Fruit fly (Drosophila melanogaster) whole organism, embryonic: ENCODE measurements around the gene mRpL32.

Experiments used
- Abd-B ChIP-seq: fragments of 200-800 bp; sonication (Bioruptor generic); optimal IDR thresholded peaks from 2 replicates; lab custom pipeline; 2018; ENCODE audit warnings: missing biosample characterization, mild to moderate bottlenecking, missing genetic modification characterization, moderate library complexity
- Blimp-1 ChIP-seq: fragments of 200-800 bp; sonication (Bioruptor generic); optimal IDR thresholded peaks from 3 replicates; lab custom pipeline; 2018; ENCODE audit warnings: missing biosample characterization, missing genetic modification characterization, mild to moderate bottlenecking, moderate library complexity, missing genetic modification reagents
- CG10543 ChIP-seq: fragments of 200-800 bp; sonication (Bioruptor generic); optimal IDR thresholded peaks from 3 replicates; lab custom pipeline; 2017; ENCODE audit warnings: missing biosample characterization, mild to moderate bottlenecking, missing genetic modification characterization, moderate library complexity
- CG11695 ChIP-seq: fragments of 200-800 bp; sonication (Bioruptor generic); IDR thresholded peaks from 3 replicates; pipeline ENCODE4 v1.3.6; 2022; ENCODE audit warnings: missing biosample characterization, missing genetic modification characterization
- CG13624 ChIP-seq: fragments of 200-800 bp; sonication (Bioruptor generic); optimal IDR thresholded peaks from 2 replicates; lab custom pipeline; 2016; ENCODE audit warnings: missing biosample characterization, missing genetic modification characterization
- CG15479 ChIP-seq: fragments of 200-800 bp; sonication (Bioruptor generic); optimal IDR thresholded peaks from 3 replicates; lab custom pipeline; 2019; ENCODE audit warnings: missing biosample characterization, mild to moderate bottlenecking, missing genetic modification characterization, moderate library complexity
- CG15514 ChIP-seq: fragments of 200-800 bp; sonication (Bioruptor generic); optimal IDR thresholded peaks from 3 replicates; lab custom pipeline; 2017; ENCODE audit warnings: missing biosample characterization, missing genetic modification characterization, mild to moderate bottlenecking, moderate library complexity, missing genetic modification reagents
- CG18011 ChIP-seq: fragments of 200-800 bp; sonication (Bioruptor generic); optimal IDR thresholded peaks from 2 replicates; lab custom pipeline; 2017; ENCODE audit warnings: missing biosample characterization, missing genetic modification characterization, mild to moderate bottlenecking, moderate library complexity, missing genotype
- CG1832 ChIP-seq: fragments of 200-800 bp; sonication (Bioruptor generic); optimal IDR thresholded peaks from 2 replicates; lab custom pipeline; 2017; ENCODE audit warnings: missing biosample characterization, mild to moderate bottlenecking, missing genetic modification characterization, inconsistent platforms
- CG2199 ChIP-seq: fragments of 200-800 bp; sonication (Bioruptor generic); IDR thresholded peaks from 3 replicates; pipeline ENCODE4 v1.3.6; 2022; ENCODE audit warnings: missing biosample characterization, missing genetic modification characterization
- CG3065 ChIP-seq: fragments of 200-800 bp; sonication (Bioruptor generic); optimal IDR thresholded peaks from 2 replicates; lab custom pipeline; 2016; ENCODE audit warnings: missing biosample characterization, missing genetic modification characterization
- CG3407 ChIP-seq: fragments of 200-800 bp; sonication (Bioruptor generic); optimal IDR thresholded peaks from 2 replicates; lab custom pipeline; 2018; ENCODE audit warnings: missing biosample characterization, mild to moderate bottlenecking, missing genetic modification characterization
- CG4424 ChIP-seq: fragments of 200-800 bp; sonication (Bioruptor generic); optimal IDR thresholded peaks from 3 replicates; lab custom pipeline; 2016; ENCODE audit warnings: missing biosample characterization, missing genetic modification characterization
- CG7987 ChIP-seq: fragments of 200-800 bp; sonication (Bioruptor generic); optimal IDR thresholded peaks from 2 replicates; lab custom pipeline; 2018; ENCODE audit warnings: missing biosample characterization, mild to moderate bottlenecking, missing genetic modification characterization, moderate library complexity
- CG8281 ChIP-seq: fragments of 200-800 bp; sonication (Bioruptor generic); optimal IDR thresholded peaks from 2 replicates; lab custom pipeline; 2018; ENCODE audit warnings: missing biosample characterization, mild to moderate bottlenecking, missing genetic modification characterization, moderate library complexity
- CG9215 ChIP-seq: fragments of 200-800 bp; sonication (Bioruptor generic); IDR thresholded peaks from 2 replicates; pipeline ENCODE4 v1.3.6; 2022; ENCODE audit warnings: missing biosample characterization, missing genetic modification characterization
- CkIIα-i1 ChIP-seq: fragments of 200-800 bp; sonication (Bioruptor generic); IDR thresholded peaks from 2 replicates; pipeline ENCODE4 v1.3.6; 2022; ENCODE audit warnings: missing biosample characterization, missing genetic modification characterization
- Doc3 ChIP-seq: fragments of 200-800 bp; sonication (Bioruptor generic); IDR thresholded peaks from 3 replicates; pipeline ENCODE4 v1.3.6; 2022; ENCODE audit warnings: missing biosample characterization, missing genetic modification characterization; ENCODE audit not compliant: partially characterized antibody
- Eip74EF ChIP-seq, 2 experiments: fragments of 200-800 bp in 1 of 2; fragments of >200 bp in 1 of 2; sonication (Bioruptor generic) in 1 of 2; optimal IDR thresholded peaks; 2 replicates each; lab custom pipeline; 2017 to 2019; ENCODE audit warnings: missing biosample characterization in 2 of 2, missing genetic modification characterization in 2 of 2, mild to moderate bottlenecking in 1 of 2, moderate library complexity in 1 of 2
- Ets65A ChIP-seq: fragments of 200-800 bp; sonication (Bioruptor generic); peaks from one replicate; lab custom pipeline; 2016; ENCODE audit warnings: missing biosample characterization, missing genetic modification characterization
- Ets97D ChIP-seq: fragments of 200-800 bp; sonication (Bioruptor generic); optimal IDR thresholded peaks from 3 replicates; lab custom pipeline; 2016; ENCODE audit warnings: missing biosample characterization, missing genetic modification characterization
- Gsc ChIP-seq: fragments of 200-800 bp; sonication (Bioruptor generic); IDR thresholded peaks from 2 replicates; pipeline ENCODE4 v1.3.6; 2022; ENCODE audit warnings: missing biosample characterization, missing genetic modification characterization
- Gug ChIP-seq: fragments of 200-800 bp; sonication (Bioruptor generic); IDR thresholded peaks from 4 replicates; pipeline ENCODE4 v1.3.6; 2022; ENCODE audit warnings: missing biosample characterization, missing genetic modification characterization
- H15 ChIP-seq: fragments of 200-800 bp; sonication (Bioruptor generic); IDR thresholded peaks from 3 replicates; pipeline ENCODE4 v1.3.6; 2022; ENCODE audit warnings: missing biosample characterization, missing genetic modification characterization
- Hr3 ChIP-seq: fragments of 200-800 bp; sonication (Bioruptor generic); optimal IDR thresholded peaks from 3 replicates; lab custom pipeline; 2016; ENCODE audit warnings: missing biosample characterization, missing genetic modification characterization
- Lpt ChIP-seq: fragments of >200 bp; optimal IDR thresholded peaks from 2 replicates; lab custom pipeline; 2018; ENCODE audit warnings: missing biosample characterization, missing genetic modification characterization
- Med ChIP-seq: fragments of 200-800 bp; sonication (Bioruptor generic); peaks from one replicate; lab custom pipeline; 2016; ENCODE audit warnings: missing biosample characterization, missing genetic modification characterization, mild to moderate bottlenecking, inconsistent platforms, moderate library complexity
- Opbp ChIP-seq: fragments of 200-800 bp; sonication (Bioruptor generic); IDR thresholded peaks from 3 replicates; pipeline ENCODE4 v1.3.6; 2022; ENCODE audit warnings: missing biosample characterization, missing genetic modification characterization; ENCODE audit not compliant: partially characterized antibody
- Rfx ChIP-seq: fragments of 200-800 bp; sonication (Bioruptor generic); IDR thresholded peaks from 2 replicates; pipeline ENCODE4 v1.3.6; 2022; ENCODE audit warnings: missing biosample characterization, missing genetic modification characterization
- Scr ChIP-seq: fragments of 200-800 bp; sonication (Bioruptor generic); IDR thresholded peaks from 2 replicates; pipeline ENCODE4 v1.3.6; 2022; ENCODE audit warnings: missing biosample characterization, missing genetic modification characterization; ENCODE audit not compliant: partially characterized antibody
- Six4 ChIP-seq: fragments of 200-800 bp; sonication (Bioruptor generic); optimal IDR thresholded peaks from 2 replicates; lab custom pipeline; 2016; ENCODE audit warnings: missing biosample characterization, missing genetic modification characterization
- Stat92E ChIP-seq, 3 experiments: fragments of >200 bp in 2 of 3; fragments of 200-800 bp in 1 of 3; sonication (Bioruptor generic) in 1 of 3; optimal IDR thresholded peaks; 2 replicates each; lab custom pipeline; 2017 to 2019; ENCODE audit warnings: missing biosample characterization in 3 of 3, missing genetic modification characterization in 3 of 3, mild to moderate bottlenecking in 1 of 3, moderate library complexity in 1 of 3
- amos ChIP-seq: fragments of 200-800 bp; sonication (Bioruptor generic); IDR thresholded peaks from 2 replicates; pipeline ENCODE4 v1.3.6; 2022; ENCODE audit warnings: missing biosample characterization, missing genetic modification characterization; ENCODE audit not compliant: partially characterized antibody
- aop ChIP-seq: fragments of 200-800 bp; sonication (Bioruptor generic); IDR thresholded peaks from 2 replicates; pipeline ENCODE4 v1.3.6; 2022; ENCODE audit warnings: missing biosample characterization, missing genetic modification characterization
- bcd ChIP-seq: fragments of 200-800 bp; sonication (Bioruptor generic); optimal IDR thresholded peaks from 2 replicates; lab custom pipeline; 2017; ENCODE audit warnings: missing biosample characterization, mild to moderate bottlenecking, missing genetic modification characterization
- caup ChIP-seq: fragments of 200-800 bp; sonication (Bioruptor generic); optimal IDR thresholded peaks from 3 replicates; lab custom pipeline; 2017; ENCODE audit warnings: missing biosample characterization, mild to moderate bottlenecking, missing genetic modification characterization, moderate library complexity; ENCODE audit not compliant: severe bottlenecking
- eve ChIP-seq, 2 experiments: fragments of >200 bp; optimal IDR thresholded peaks; 2 replicates each; lab custom pipeline; 2017; ENCODE audit warnings: missing biosample characterization in 2 of 2, missing genetic modification characterization in 2 of 2
- fd96Cb ChIP-seq: fragments of 200-800 bp; sonication (Bioruptor generic); optimal IDR thresholded peaks from 2 replicates; lab custom pipeline; 2018; ENCODE audit warnings: missing biosample characterization, mild to moderate bottlenecking, missing genetic modification characterization, moderate library complexity
- ftz-f1 ChIP-seq: fragments of 200-800 bp; sonication (Bioruptor generic); optimal IDR thresholded peaks from 2 replicates; lab custom pipeline; 2016; ENCODE audit warnings: missing biosample characterization, missing genetic modification characterization
- kni ChIP-seq: fragments of 200-800 bp; sonication (Bioruptor generic); optimal IDR thresholded peaks from 3 replicates; lab custom pipeline; 2017; ENCODE audit warnings: mild to moderate bottlenecking, missing biosample characterization, missing genetic modification reagents, missing genetic modification characterization
- lov ChIP-seq, 2 experiments: fragments of 200-800 bp in 1 of 2; fragments of >200 bp in 1 of 2; sonication (Bioruptor generic) in 1 of 2; IDR thresholded peaks in 1 of 2; optimal IDR thresholded peaks in 1 of 2; 2 replicates in 1 of 2; 3 replicates in 1 of 2; pipeline versions ENCODE4 v1.3.6 to Lab custom; 2017 to 2022; ENCODE audit warnings: missing biosample characterization in 1 of 2, missing genetic modification characterization in 1 of 2
- nerfin-1 ChIP-seq: fragments of 200-800 bp; sonication (Bioruptor generic); optimal IDR thresholded peaks from 3 replicates; lab custom pipeline; 2019; ENCODE audit warnings: missing biosample characterization, mild to moderate bottlenecking, missing genetic modification characterization, moderate library complexity
- nom ChIP-seq: fragments of 200-800 bp; sonication (Bioruptor generic); optimal IDR thresholded peaks from 2 replicates; lab custom pipeline; 2017; ENCODE audit warnings: missing biosample characterization, missing genetic modification characterization, mild to moderate bottlenecking, moderate library complexity, missing genetic modification reagents
- pum ChIP-seq: fragments of 200-800 bp; sonication (Bioruptor generic); optimal IDR thresholded peaks from 2 replicates; lab custom pipeline; 2016; ENCODE audit warnings: missing biosample characterization, missing genetic modification characterization
- sens ChIP-seq: fragments of 200-800 bp; sonication (Bioruptor generic); peaks from one replicate; lab custom pipeline; 2016; ENCODE audit warnings: missing biosample characterization, missing genetic modification characterization
- stwl ChIP-seq: fragments of 200-800 bp; sonication (Bioruptor generic); optimal IDR thresholded peaks from 3 replicates; lab custom pipeline; 2018; ENCODE audit warnings: missing biosample characterization, mild to moderate bottlenecking, missing genetic modification characterization, moderate library complexity
- sug ChIP-seq: fragments of 200-800 bp; optimal IDR thresholded peaks from 2 replicates; lab custom pipeline; 2019; ENCODE audit warnings: missing biosample characterization, mild to moderate bottlenecking, missing genetic modification characterization, moderate library complexity
- trh ChIP-seq: fragments of 200-800 bp; sonication (Bioruptor generic); optimal IDR thresholded peaks from 2 replicates; lab custom pipeline; 2016; ENCODE audit warnings: missing biosample characterization, missing genetic modification characterization

The mRpL32 gene

dm6 chr3R:31262298-31262697 lies 9.6 kb downstream of the mRpL32 start, which contains the start of gene CAH5:
Gene CAH5 (plus strand): TSS chr3R:31262598.
- TF ChIP-seq trh (GFP tag; lab: Kevin White, UChicago): no peak
- TF ChIP-seq Gug (GFP tag; lab: Robert Waterston, UW): no peak
- TF ChIP-seq Gsc: no peak
- TF ChIP-seq Lpt (GFP tag; lab: Kevin White, UChicago): no peak
- TF ChIP-seq nerfin-1 (tag; lab: Kevin White, UChicago): no peak
- no peak for TF ChIP-seq Scr (GFP tag; lab: Robert Waterston, UW)
- no peak for TF ChIP-seq kni (GFP tag; lab: Kevin White, UChicago)
- no peak for TF ChIP-seq CG11695
- TF ChIP-seq CkIIα-i1 (GFP tag; lab: Robert Waterston, UW): no peak

- TF ChIP-seq Ets65A (GFP tag; lab: Kevin White, UChicago) (peak; percentile 7), sug (tag; lab: Kevin White, UChicago) (no peak), pum (GFP tag; lab: Kevin White, UChicago) (no peak), CG4424 (peak; percentile 0), Hr3 (GFP tag; lab: Kevin White, UChicago) (no peak), Stat92E (GFP tag; optimal IDR thresholded peaks at IDR 0.05; lab: Kevin White, UChicago) (no peak), CG8281 (tag; lab: Kevin White, UChicago) (peak; percentile 2), aop (GFP tag; lab: Robert Waterston, UW) (no peak), sens (GFP tag; lab: Kevin White, UChicago) (peak; percentile 58), CG9215 (GFP tag; lab: Robert Waterston, UW) (no peak), eve (GFP tag; optimal IDR thresholded peaks at IDR 0.05; lab: Kevin White, UChicago) (no peak), CG15479 (GFP tag; lab: Kevin White, UChicago) (no peak), Med (peak; percentile 84), Abd-B (peak; percentile 16), lov (optimal IDR thresholded peaks at IDR 0.05; lab: Kevin White, UChicago) (no peak), lov (GFP tag; IDR thresholded peaks at IDR 0.05; lab: Robert Waterston, UW) (0 out of 3 replicates have a peak, but pooled peaks have one; percentile 23), CG18011 (GFP tag; lab: Kevin White, UChicago) (peak; percentile 95), ftz-f1 (GFP tag; lab: Kevin White, UChicago) (peak; percentile 75), CG15514 (GFP tag; lab: Kevin White, UChicago) (peak; percentile 63), nom (GFP tag; lab: Kevin White, UChicago) (no peak), CG3407 (GFP tag; lab: Kevin White, UChicago) (no peak), CG2199 (GFP tag; lab: Robert Waterston, UW) (peak; percentile 78; the same call in 2 of the 3 replicates), CG10543 (GFP tag; lab: Kevin White, UChicago) (no peak), stwl (peak; percentile 85), bcd (GFP tag; lab: Kevin White, UChicago) (peak; percentile 11), Eip74EF (GFP tag; optimal IDR thresholded peaks at IDR 0.05; lab: Kevin White, UChicago) (peak in 1 of 2 experiments; percentile 30), Blimp-1 (peak; percentile 63), Opbp (GFP tag; lab: Robert Waterston, UW) (no peak), Doc3 (GFP tag; lab: Robert Waterston, UW) (0 out of 3 replicates have a peak, but pooled peaks have one; percentile 21), amos (GFP tag; lab: Robert Waterston, UW) (no peak), CG3065 (GFP tag; lab: Kevin White, UChicago) (no peak), CG1832 (GFP tag; lab: Kevin White, UChicago) (no peak), CG7987 (GFP tag; lab: Kevin White, UChicago) (peak; percentile 30), Six4 (no peak), H15 (GFP tag; lab: Robert Waterston, UW) (no peak), caup (GFP tag; lab: Kevin White, UChicago) (peak; percentile 18), fd96Cb (no peak), CG13624 (peak; percentile 20), Rfx (peak; percentile 39; the same call in 1 of the 2 replicates), Ets97D (peak; percentile 97)
Observed at dm6 chr3R:31263934-31264333, 11.3 kb downstream of the mRpL32 start.
